Worm (Caenorhabditis elegans): Measurements from ENCODE around the gene tim-1.

ce11 chrIII:12194190-12194589, 55.8 kb downstream of the tim-1 start, which contains the start of gene Y75B8A.44:
- TF ChIP-seq ztf-11 (tag; optimal IDR thresholded peaks at IDR 0.05), result no peak
- TF ChIP-seq pha-4 (GFP tag; IDR thresholded peaks at IDR 0.05), result no peak
- TF ChIP-seq pha-4 (tag; optimal IDR thresholded peaks at IDR 0.05), result no peak
- no peak for TF ChIP-seq lin-29 (GFP tag; IDR thresholded peaks at IDR 0.05)
- no peak for TF ChIP-seq T20F7.1 (GFP tag; optimal IDR thresholded peaks at IDR 0.05)
- TF ChIP-seq zfp-3 (GFP tag; conservative IDR thresholded peaks at IDR 0.05), result no peak
- no peak for TF ChIP-seq nhr-28 (tag; optimal IDR thresholded peaks at IDR 0.05)
- TF ChIP-seq fkh-10 (GFP tag; optimal IDR thresholded peaks at IDR 0.05), result no peak
- TF ChIP-seq Y5F2A.4 (GFP tag; optimal IDR thresholded peaks at IDR 0.05), result no peak
- no peak for TF ChIP-seq lsy-2 (tag; optimal IDR thresholded peaks at IDR 0.05)
- TF ChIP-seq F26F4.8 (GFP tag; conservative IDR thresholded peaks at IDR 0.05), result no peak
- no peak for TF ChIP-seq ceh-82 (tag; optimal IDR thresholded peaks at IDR 0.05)
- TF ChIP-seq php-3 (GFP tag; IDR thresholded peaks at IDR 0.05), result no peak
- TF ChIP-seq snpc-4 (tag; optimal IDR thresholded peaks at IDR 0.05), result no peak

All from whole organism, L4 larva.